Fruit fly (Drosophila melanogaster) whole organism, embryonic: Measurements from ENCODE around the gene unc-119.

ENCODE experiments used
- Ada2b ChIP-seq: fragments of 200-800 bp; sonication (Bioruptor generic); IDR thresholded peaks from 2 replicates; pipeline ENCODE4 v1.3.6; 2022; ENCODE audit warnings: missing biosample characterization, missing genetic modification characterization
- Blimp-1 ChIP-seq: fragments of 200-800 bp; sonication (Bioruptor generic); optimal IDR thresholded peaks from 3 replicates; lab custom pipeline; 2018; ENCODE audit warnings: missing biosample characterization, missing genetic modification characterization, mild to moderate bottlenecking, moderate library complexity, missing genetic modification reagents
- CG10267 ChIP-seq: fragments of 200-800 bp; sonication (Bioruptor generic); optimal IDR thresholded peaks from 2 replicates; lab custom pipeline; 2018; ENCODE audit warnings: missing biosample characterization, mild to moderate bottlenecking, missing genetic modification characterization, moderate library complexity
- CG10654 ChIP-seq: fragments of 200-800 bp; sonication (Bioruptor generic); optimal IDR thresholded peaks from 2 replicates; lab custom pipeline; 2016; ENCODE audit warnings: missing biosample characterization, missing genetic modification characterization
- CG13624 ChIP-seq: fragments of 200-800 bp; sonication (Bioruptor generic); optimal IDR thresholded peaks from 2 replicates; lab custom pipeline; 2016; ENCODE audit warnings: missing biosample characterization, missing genetic modification characterization
- CG1602 ChIP-seq: fragments of 200-800 bp; sonication (Bioruptor generic); optimal IDR thresholded peaks from 3 replicates; lab custom pipeline; 2016; ENCODE audit warnings: missing biosample characterization, missing genetic modification characterization
- CG17385 ChIP-seq: fragments of 200-800 bp; sonication (Bioruptor generic); optimal IDR thresholded peaks from 3 replicates; lab custom pipeline; 2018; ENCODE audit warnings: missing biosample characterization, mild to moderate bottlenecking, missing genetic modification characterization
- CG17802 ChIP-seq: fragments of 200-800 bp; sonication (Bioruptor generic); optimal IDR thresholded peaks from 2 replicates; lab custom pipeline; 2018; ENCODE audit warnings: missing biosample characterization, mild to moderate bottlenecking, missing genetic modification characterization, moderate library complexity
- CG18599 ChIP-seq: fragments of 200-800 bp; sonication (Bioruptor generic); optimal IDR thresholded peaks from 3 replicates; lab custom pipeline; 2017; ENCODE audit warnings: missing biosample characterization, missing genetic modification characterization, mild to moderate bottlenecking, moderate library complexity, missing genetic modification reagents
- CG18764 ChIP-seq: fragments of 200-800 bp; sonication (Bioruptor generic); optimal IDR thresholded peaks from 3 replicates; lab custom pipeline; 2016; ENCODE audit warnings: missing biosample characterization, missing genetic modification characterization
- CG2199 ChIP-seq: fragments of 200-800 bp; sonication (Bioruptor generic); IDR thresholded peaks from 3 replicates; pipeline ENCODE4 v1.3.6; 2022; ENCODE audit warnings: missing biosample characterization, missing genetic modification characterization
- CG2712 ChIP-seq: fragments of 200-800 bp; optimal IDR thresholded peaks from 3 replicates; lab custom pipeline; 2019; ENCODE audit warnings: missing biosample characterization, mild to moderate bottlenecking, missing genetic modification characterization, moderate library complexity
- CG31365 ChIP-seq: fragments of 200-800 bp; sonication (Bioruptor generic); optimal IDR thresholded peaks from 2 replicates; lab custom pipeline; 2018; ENCODE audit warnings: missing biosample characterization, mild to moderate bottlenecking, missing genetic modification characterization
- CG4820 ChIP-seq: fragments of 200-800 bp; sonication (Bioruptor generic); optimal IDR thresholded peaks from 3 replicates; lab custom pipeline; 2016; ENCODE audit warnings: missing biosample characterization, missing genetic modification characterization
- CG6689 ChIP-seq: fragments of 200-800 bp; sonication (Bioruptor generic); IDR thresholded peaks from 2 replicates; pipeline ENCODE4 v1.3.6; 2022; ENCODE audit warnings: missing biosample characterization, missing genetic modification characterization
- CG7556 ChIP-seq: fragments of 200-800 bp; sonication (Bioruptor generic); optimal IDR thresholded peaks from 2 replicates; lab custom pipeline; 2017; ENCODE audit warnings: missing biosample characterization, mild to moderate bottlenecking, missing genetic modification characterization
- CG7786 ChIP-seq: fragments of 200-800 bp; sonication (Bioruptor generic); optimal IDR thresholded peaks from 2 replicates; lab custom pipeline; 2016; ENCODE audit warnings: missing biosample characterization, missing genetic modification characterization
- CG9727 ChIP-seq: fragments of 200-800 bp; sonication (Bioruptor generic); optimal IDR thresholded peaks from 3 replicates; lab custom pipeline; 2017; ENCODE audit warnings: missing biosample characterization, mild to moderate bottlenecking, missing genetic modification characterization
- CG9876 ChIP-seq: fragments of 200-800 bp; sonication (Bioruptor generic); optimal IDR thresholded peaks from 2 replicates; lab custom pipeline; 2016; ENCODE audit warnings: missing biosample characterization, missing genetic modification characterization
- Deaf1 ChIP-seq: fragments of 200-800 bp; optimal IDR thresholded peaks from 3 replicates; lab custom pipeline; 2019; ENCODE audit warnings: missing biosample characterization, mild to moderate bottlenecking, missing genetic modification characterization, moderate library complexity
- E2f1 ChIP-seq: fragments of 200-800 bp; sonication (Bioruptor generic); IDR thresholded peaks from 2 replicates; pipeline ENCODE4 v1.3.6; 2022; ENCODE audit warnings: missing biosample characterization, missing genetic modification characterization
- E2f2 ChIP-seq: fragments of 200-800 bp; sonication (Bioruptor generic); IDR thresholded peaks from 2 replicates; pipeline ENCODE4 v1.3.6; 2022; ENCODE audit warnings: missing biosample characterization, missing genetic modification characterization
- Fer3 ChIP-seq: fragments of 200-800 bp; sonication (Bioruptor generic); optimal IDR thresholded peaks from 2 replicates; lab custom pipeline; 2018; ENCODE audit warnings: missing biosample characterization, mild to moderate bottlenecking, missing genetic modification characterization, moderate library complexity
- Hand ChIP-seq: fragments of 200-800 bp; sonication (Bioruptor generic); optimal IDR thresholded peaks from 2 replicates; lab custom pipeline; 2017; ENCODE audit warnings: mild to moderate bottlenecking, missing biosample characterization, missing genetic modification reagents, missing genetic modification characterization
- Hmr ChIP-seq: fragments of 200-800 bp; sonication (Bioruptor generic); optimal IDR thresholded peaks from 3 replicates; lab custom pipeline; 2017; ENCODE audit warnings: mild to moderate bottlenecking, missing biosample characterization, missing genetic modification reagents, missing genetic modification characterization
- Nf-YC ChIP-seq: fragments of 200-800 bp; optimal IDR thresholded peaks from 3 replicates; lab custom pipeline; 2019; ENCODE audit warnings: missing biosample characterization, mild to moderate bottlenecking, missing genetic modification characterization, moderate library complexity
- Ptx1 ChIP-seq: fragments of 200-800 bp; sonication (Bioruptor generic); IDR thresholded peaks from 2 replicates; pipeline ENCODE4 v1.3.6; 2022; ENCODE audit warnings: missing biosample characterization, missing genetic modification characterization
- Ravus ChIP-seq: fragments of 200-800 bp; sonication (Bioruptor generic); IDR thresholded peaks from 2 replicates; pipeline ENCODE4 v1.3.6; 2022; ENCODE audit warnings: missing biosample characterization, missing genetic modification characterization
- Sry-δ ChIP-seq: fragments of 200-800 bp; sonication (Bioruptor generic); optimal IDR thresholded peaks from 2 replicates; lab custom pipeline; 2016; ENCODE audit warnings: missing biosample characterization, missing genetic modification characterization
- Vsx1 ChIP-seq: fragments of 200-800 bp; sonication (Bioruptor generic); optimal IDR thresholded peaks from 2 replicates; lab custom pipeline; 2017; ENCODE audit warnings: missing biosample characterization, mild to moderate bottlenecking, missing genetic modification characterization, missing genetic modification reagents
- ap ChIP-seq: fragments of 200-800 bp; sonication (Bioruptor generic); IDR thresholded peaks from 2 replicates; pipeline ENCODE4 v1.3.6; 2022; ENCODE audit warnings: missing biosample characterization, missing genetic modification characterization
- bcd ChIP-seq: fragments of 200-800 bp; sonication (Bioruptor generic); optimal IDR thresholded peaks from 2 replicates; lab custom pipeline; 2017; ENCODE audit warnings: missing biosample characterization, mild to moderate bottlenecking, missing genetic modification characterization
- bsh ChIP-seq, 2 experiments: fragments of 200-800 bp; sonication (Bioruptor generic); optimal IDR thresholded peaks; 2 replicates each; lab custom pipeline; 2017 to 2018; ENCODE audit warnings: mild to moderate bottlenecking in 2 of 2, missing biosample characterization in 2 of 2, missing genetic modification characterization in 2 of 2, moderate library complexity in 1 of 2
- cas ChIP-seq: fragments of 200-800 bp; sonication (Bioruptor generic); IDR thresholded peaks from 2 replicates; pipeline ENCODE4 v1.3.6; 2022; ENCODE audit warnings: missing biosample characterization, missing genetic modification characterization
- cato ChIP-seq: fragments of 200-800 bp; sonication (Bioruptor generic); optimal IDR thresholded peaks from 2 replicates; lab custom pipeline; 2016; ENCODE audit warnings: missing biosample characterization, missing genetic modification characterization, borderline replicate concordance
- dpn ChIP-seq, 2 experiments: fragments of 200-800 bp; sonication (Bioruptor generic); optimal IDR thresholded peaks; 3 replicates each; lab custom pipeline; 2016; ENCODE audit warnings: missing biosample characterization in 2 of 2, missing genetic modification characterization in 2 of 2
- ems ChIP-seq: fragments of 200-800 bp; sonication (Bioruptor generic); optimal IDR thresholded peaks from 3 replicates; lab custom pipeline; 2016; ENCODE audit warnings: missing biosample characterization, missing genetic modification characterization
- exex ChIP-seq: fragments of 200-800 bp; sonication (Bioruptor generic); optimal IDR thresholded peaks from 4 replicates; lab custom pipeline; 2018; ENCODE audit warnings: missing biosample characterization, mild to moderate bottlenecking, missing genetic modification characterization, moderate library complexity
- kni ChIP-seq: fragments of 200-800 bp; sonication (Bioruptor generic); optimal IDR thresholded peaks from 3 replicates; lab custom pipeline; 2017; ENCODE audit warnings: mild to moderate bottlenecking, missing biosample characterization, missing genetic modification reagents, missing genetic modification characterization
- lmd ChIP-seq: fragments of 200-800 bp; sonication (Bioruptor generic); IDR thresholded peaks from 2 replicates; pipeline ENCODE4 v1.3.6; 2022; ENCODE audit warnings: missing biosample characterization, missing genetic modification characterization
- odd ChIP-seq: fragments of 200-800 bp; sonication (Bioruptor generic); optimal IDR thresholded peaks from 2 replicates; lab custom pipeline; 2017; ENCODE audit warnings: missing biosample characterization, mild to moderate bottlenecking, missing genetic modification characterization
- otp ChIP-seq: fragments of 200-800 bp; sonication (Bioruptor generic); IDR thresholded peaks from 3 replicates; pipeline ENCODE4, ENCODE4 v1.3.6; 2022; ENCODE audit warnings: missing biosample characterization, missing genetic modification characterization
- tx ChIP-seq: fragments of 200-800 bp; sonication (Bioruptor generic); optimal IDR thresholded peaks from 2 replicates; lab custom pipeline; 2016; ENCODE audit warnings: missing biosample characterization, missing genetic modification characterization
- vfl ChIP-seq: fragments of 200-800 bp; sonication (Bioruptor generic); optimal IDR thresholded peaks from 2 replicates; lab custom pipeline; 2016; ENCODE audit warnings: missing biosample characterization, missing genetic modification characterization

The unc-119 gene

dm6 chrX:7332493-7332892, 41.4 kb upstream of the unc-119 start (continued):
- TF ChIP-seq CG7786 (GFP tag; lab: Kevin White, UChicago): peak; percentile 73
- peak; percentile 74 for TF ChIP-seq Hmr
- peak; percentile 4 for TF ChIP-seq Vsx1 (GFP tag; lab: Kevin White, UChicago)
- peak; percentile 19 for TF ChIP-seq CG9876 (GFP tag; lab: Kevin White, UChicago)
- peak; percentile 82 for TF ChIP-seq Nf-YC
- peak; percentile 68 for TF ChIP-seq ems (GFP tag; lab: Kevin White, UChicago)
- TF ChIP-seq tx (GFP tag; lab: Kevin White, UChicago): peak; percentile 60
- TF ChIP-seq dpn (GFP tag; optimal IDR thresholded peaks at IDR 0.05; lab: Kevin White, UChicago): peak; percentile 74
- TF ChIP-seq CG1602 (GFP tag; lab: Kevin White, UChicago): peak; percentile 6
- TF ChIP-seq E2f2 (GFP tag; lab: Robert Waterston, UW): peak; percentile 42; the same call in 1 of the 2 replicates
- TF ChIP-seq CG13624 (GFP tag; lab: Kevin White, UChicago): peak; percentile 71
- peak; percentile 32 for TF ChIP-seq Sry-δ (GFP tag; lab: Kevin White, UChicago)
- peak; percentile 63 for TF ChIP-seq exex (tag; lab: Kevin White, UChicago)
- peak; percentile 53 for TF ChIP-seq bcd
- TF ChIP-seq CG9727: peak; percentile 36
- peak; percentile 26 for TF ChIP-seq cato (GFP tag; lab: Kevin White, UChicago)
- peak; percentile 49 for TF ChIP-seq CG2712
- TF ChIP-seq ap (GFP tag; lab: Robert Waterston, UW): 0 out of 2 replicates have a peak, but pooled peaks have one; percentile 7
- TF ChIP-seq vfl (GFP tag; lab: Kevin White, UChicago): peak; percentile 46
- TF ChIP-seq cas (GFP tag; lab: Robert Waterston, UW): 0 out of 2 replicates have a peak, but pooled peaks have one; percentile 17
- peak; percentile 41 for TF ChIP-seq Hand (GFP tag; lab: Kevin White, UChicago)
- TF ChIP-seq otp (GFP tag; lab: Robert Waterston, UW): peak; percentile 62; the same call in 1 of the 3 replicates
- TF ChIP-seq CG17802 (tag; lab: Kevin White, UChicago): no peak
- no peak for TF ChIP-seq CG2199 (GFP tag; lab: Robert Waterston, UW)
- TF ChIP-seq CG18764 (GFP tag; lab: Kevin White, UChicago): peak; percentile 11
- peak; percentile 52 for TF ChIP-seq CG4820 (GFP tag; lab: Kevin White, UChicago)
- peak; percentile 73 for TF ChIP-seq Ptx1 (GFP tag; lab: Robert Waterston, UW)
- no peak for TF ChIP-seq kni (GFP tag; lab: Kevin White, UChicago)
- TF ChIP-seq Fer3 (tag; lab: Kevin White, UChicago): peak; percentile 79
- 0 out of 2 replicates have a peak, but pooled peaks have one; percentile 14 for TF ChIP-seq Ravus (GFP tag; lab: Robert Waterston, UW)
- no peak for TF ChIP-seq CG10267 (tag; lab: Kevin White, UChicago)
- peak; percentile 62 for TF ChIP-seq lmd (GFP tag; lab: Robert Waterston, UW)
- TF ChIP-seq Deaf1 (tag; lab: Kevin White, UChicago): peak; percentile 10
- peak; percentile 46 for TF ChIP-seq Blimp-1 (GFP tag; lab: Kevin White, UChicago)
- TF ChIP-seq E2f1 (GFP tag; lab: Robert Waterston, UW): peak; percentile 46
- TF ChIP-seq CG6689 (GFP tag; lab: Robert Waterston, UW): peak; percentile 45; the same call in 1 of the 2 replicates
- TF ChIP-seq CG10654 (GFP tag; lab: Kevin White, UChicago): peak; percentile 35
- TF ChIP-seq bsh (GFP tag; optimal IDR thresholded peaks at IDR 0.05; lab: Kevin White, UChicago): peak in 1 of 2 experiments; percentile 55
- TF ChIP-seq CG17385: peak; percentile 69
- TF ChIP-seq CG31365 (tag; lab: Kevin White, UChicago): no peak
- TF ChIP-seq Ada2b (GFP tag; lab: Robert Waterston, UW): peak; percentile 73
- peak; percentile 33 for TF ChIP-seq CG7556 (GFP tag; lab: Kevin White, UChicago)
- peak; percentile 16 for TF ChIP-seq odd (GFP tag; lab: Kevin White, UChicago)
- peak; percentile 84 for TF ChIP-seq CG18599 (GFP tag; lab: Kevin White, UChicago)
- TF ChIP-seq, all 482 proteins: peak for 274
